Fruit fly (Drosophila melanogaster): ENCODE measurements around the gene Nnf1b.

Gene Nnf1b

DNA sequence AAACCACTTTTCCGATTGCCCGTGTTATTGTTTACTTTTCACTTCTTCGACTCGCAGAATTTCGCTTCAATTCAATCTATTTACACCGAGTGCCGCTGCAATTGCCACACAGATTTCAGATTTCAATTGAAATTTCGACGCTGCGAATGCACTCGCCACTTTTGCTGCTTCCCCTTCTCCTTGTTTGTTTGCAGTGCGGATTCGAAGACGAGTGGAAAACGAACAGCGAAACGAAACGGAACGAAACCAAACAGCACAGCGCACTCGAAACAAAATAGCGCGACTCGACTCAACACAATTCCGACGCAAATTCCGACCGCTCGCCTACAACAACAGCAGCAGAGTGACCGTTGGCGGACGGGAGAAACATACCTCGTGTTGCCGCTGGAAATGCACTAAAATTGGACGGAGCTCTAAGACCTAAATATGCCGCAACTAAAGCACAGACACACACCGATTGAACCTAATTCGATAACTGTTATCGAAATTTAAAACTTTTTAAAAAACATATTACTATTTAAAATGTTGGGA lies 40.4 kb downstream of the Nnf1b start, which contains the start of gene drongo (continued):
- TF ChIP-seq CG15073 (GFP tag; optimal IDR thresholded peaks at IDR 0.05) (no peak), kni (GFP tag; optimal IDR thresholded peaks at IDR 0.05) (peak; percentile 63), CrebB (tag; optimal IDR thresholded peaks at IDR 0.05) (peak; percentile 69), Drgx (GFP tag; IDR thresholded peaks at IDR 0.05) (0 out of 2 replicates have a peak, but pooled peaks have one; percentile 23), CG12071 (GFP tag; optimal IDR thresholded peaks at IDR 0.05) (peak; percentile 38), sens-2 (GFP tag; IDR thresholded peaks at IDR 0.05) (no peak), Stat92E (GFP tag; optimal IDR thresholded peaks at IDR 0.05) (peak in 1 of 3 experiments; percentile 79), sqz (GFP tag; optimal IDR thresholded peaks at IDR 0.05) (peak; percentile 39), CG4820 (GFP tag; optimal IDR thresholded peaks at IDR 0.05) (no peak), shn (GFP tag; optimal IDR thresholded peaks at IDR 0.05) (no peak), ems (GFP tag; optimal IDR thresholded peaks at IDR 0.05) (peak; percentile 45), chm (GFP tag; IDR thresholded peaks at IDR 0.05) (peak; percentile 87), Atf6 (GFP tag; IDR thresholded peaks at IDR 0.05) (peak; percentile 34; the same call in 1 of the 2 replicates), toy (GFP tag; IDR thresholded peaks at IDR 0.05) (no peak), gsb (GFP tag; IDR thresholded peaks at IDR 0.05) (no peak), D19B (GFP tag; optimal IDR thresholded peaks at IDR 0.05) (no peak), ara (GFP tag; IDR thresholded peaks at IDR 0.05) (no peak), CG8765 (GFP tag; IDR thresholded peaks at IDR 0.05) (no peak), Optix (GFP tag; IDR thresholded peaks at IDR 0.05) (no peak), CG4854 (GFP tag; optimal IDR thresholded peaks at IDR 0.05) (no peak), D (optimal IDR thresholded peaks at IDR 0.05) (no peak), D (GFP tag; optimal IDR thresholded peaks at IDR 0.05) (no peak), Vsx1 (GFP tag; optimal IDR thresholded peaks at IDR 0.05) (peak; percentile 9), sisA (GFP tag; IDR thresholded peaks at IDR 0.05) (no peak), sug (tag; optimal IDR thresholded peaks at IDR 0.05) (peak; percentile 57), CG1602 (GFP tag; optimal IDR thresholded peaks at IDR 0.05) (no peak), disco-r (GFP tag; optimal IDR thresholded peaks at IDR 0.05) (no peak), exex (tag; optimal IDR thresholded peaks at IDR 0.05) (no peak), Dad (GFP tag; optimal IDR thresholded peaks at IDR 0.05) (peak; percentile 38), pho (GFP tag; optimal IDR thresholded peaks at IDR 0.05) (peak; percentile 37), CG1233 (GFP tag; optimal IDR thresholded peaks at IDR 0.05) (no peak), Meics (GFP tag; optimal IDR thresholded peaks at IDR 0.05) (peak; percentile 11), NC2β (GFP tag; optimal IDR thresholded peaks at IDR 0.05) (peak; percentile 53), CG14667 (GFP tag; IDR thresholded peaks at IDR 0.05) (no peak), eyg (GFP tag; optimal IDR thresholded peaks at IDR 0.05) (no peak), CG17912 (GFP tag; optimal IDR thresholded peaks at IDR 0.05) (peak; percentile 70), CG16863 (GFP tag; optimal IDR thresholded peaks at IDR 0.05) (no peak), Antp (GFP tag; optimal IDR thresholded peaks at IDR 0.05) (peak; percentile 13), CG10959 (GFP tag; IDR thresholded peaks at IDR 0.05) (no peak), ATbp (GFP tag; optimal IDR thresholded peaks at IDR 0.05) (peak; percentile 34), CG3163 (GFP tag; optimal IDR thresholded peaks at IDR 0.05) (peak; percentile 18), Adf1 (GFP tag; IDR thresholded peaks at IDR 0.05) (peak; percentile 52; the same call in 1 of the 2 replicates), CG10462 (GFP tag; optimal IDR thresholded peaks at IDR 0.05) (no peak), CG7556 (GFP tag; optimal IDR thresholded peaks at IDR 0.05) (peak; percentile 4), salm (tag; optimal IDR thresholded peaks at IDR 0.05) (peak; percentile 67), Gug (GFP tag; IDR thresholded peaks at IDR 0.05) (peak; percentile 18; the same call in 1 of the 4 replicates), CG7839 (tag; optimal IDR thresholded peaks at IDR 0.05) (peak; percentile 11), Dip2 (GFP tag; IDR thresholded peaks at IDR 0.05) (no peak), ci (GFP tag; IDR thresholded peaks at IDR 0.05) (peak; percentile 76), tx (GFP tag; optimal IDR thresholded peaks at IDR 0.05) (no peak), CG10543 (GFP tag; optimal IDR thresholded peaks at IDR 0.05) (peak; percentile 76), Mrtf (GFP tag; IDR thresholded peaks at IDR 0.05) (no peak)

Data from whole organism, embryonic.